5 fruit fly cellular contexts compared by ENCODE assay signal in the genomic region with DNA sequence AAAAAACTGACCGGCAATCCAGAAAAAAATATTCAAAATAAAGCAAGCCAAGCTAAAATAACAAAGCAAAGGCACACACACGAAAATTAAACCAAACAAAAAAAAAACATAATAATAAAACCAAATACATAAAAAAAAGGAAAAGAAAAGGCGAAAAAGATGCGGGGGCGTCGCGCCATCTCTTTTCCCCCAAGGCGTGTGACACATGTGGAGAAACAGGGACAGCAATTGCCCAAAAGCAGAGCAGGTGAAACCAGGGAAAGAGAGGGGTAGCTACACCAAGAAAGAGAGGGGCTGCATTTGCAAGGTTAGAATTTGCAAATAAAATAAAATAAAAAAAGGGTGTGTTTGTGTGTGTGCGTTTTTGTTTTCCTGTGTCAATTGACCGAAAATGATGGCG.
TF ChIP-seq lines count a peak whose summit lies in the region.

No protein-coding gene starts in this region.

- no peak for TF ChIP-seq CTCF in whole organism, embryonic (GFP tag; optimal IDR thresholded peaks at IDR 0.05; lab: Kevin White, UChicago)

TF ChIP-seq in whole organism, 6 proteins besides CTCF, POLR2A, EP300 and RAD21:
- peak; percentile 29 for TF ChIP-seq CG8478 (optimal IDR thresholded peaks at IDR 0.05; lab: Kevin White, UChicago)
- TF ChIP-seq EcR (GFP tag; optimal IDR thresholded peaks at IDR 0.05; lab: Kevin White, UChicago) = no peak

TF ChIP-seq in whole organism, embryonic, 481 proteins besides CTCF, POLR2A, EP300 and RAD21 (continues in another document):
- no peak for TF ChIP-seq CG16815 (GFP tag; optimal IDR thresholded peaks at IDR 0.05; lab: Kevin White, UChicago)
- TF ChIP-seq YL-1 (GFP tag; optimal IDR thresholded peaks at IDR 0.05; lab: Kevin White, UChicago) = no peak
- no peak for TF ChIP-seq CG2202 (tag; optimal IDR thresholded peaks at IDR 0.05; lab: Kevin White, UChicago)
- no peak for TF ChIP-seq trh (GFP tag; optimal IDR thresholded peaks at IDR 0.05; lab: Kevin White, UChicago)
- no peak for TF ChIP-seq CG12744 (GFP tag; optimal IDR thresholded peaks at IDR 0.05; lab: Kevin White, UChicago)
- TF ChIP-seq CG6683 (GFP tag; optimal IDR thresholded peaks at IDR 0.05; lab: Kevin White, UChicago) = no peak
- TF ChIP-seq CG10321 (GFP tag; IDR thresholded peaks at IDR 0.05; lab: Robert Waterston, UW) = peak; percentile 89
- TF ChIP-seq phol (tag; optimal IDR thresholded peaks at IDR 0.05; lab: Kevin White, UChicago) = no peak
- TF ChIP-seq CG32532 (GFP tag; IDR thresholded peaks at IDR 0.05; lab: Robert Waterston, UW) = no peak
- no peak for TF ChIP-seq CG12659 (GFP tag; optimal IDR thresholded peaks at IDR 0.05; lab: Kevin White, UChicago)
- TF ChIP-seq gce (GFP tag; IDR thresholded peaks at IDR 0.05; lab: Robert Waterston, UW) = no peak
- TF ChIP-seq CG5245 (GFP tag; optimal IDR thresholded peaks at IDR 0.05; lab: Kevin White, UChicago) = no peak
- TF ChIP-seq Nf-YC (tag; optimal IDR thresholded peaks at IDR 0.05; lab: Kevin White, UChicago) = peak; percentile 59
- TF ChIP-seq salm (tag; optimal IDR thresholded peaks at IDR 0.05; lab: Kevin White, UChicago) = no peak
- TF ChIP-seq CG14667 (GFP tag; IDR thresholded peaks at IDR 0.05; lab: Robert Waterston, UW) = no peak
- TF ChIP-seq croc (GFP tag; conservative IDR thresholded peaks at IDR 0.05; lab: Robert Waterston, UW) = no peak
- TF ChIP-seq Kr (GFP tag; optimal IDR thresholded peaks at IDR 0.05; lab: Kevin White, UChicago) = no peak
- TF ChIP-seq zen (tag; optimal IDR thresholded peaks at IDR 0.05; lab: Kevin White, UChicago) = no peak
- TF ChIP-seq sens (GFP tag; lab: Kevin White, UChicago) = peak; percentile 23
- peak; percentile 64 for TF ChIP-seq CG1832 (GFP tag; optimal IDR thresholded peaks at IDR 0.05; lab: Kevin White, UChicago)
- no peak for TF ChIP-seq Blimp-1 (GFP tag; optimal IDR thresholded peaks at IDR 0.05; lab: Kevin White, UChicago)
- TF ChIP-seq prd (optimal IDR thresholded peaks at IDR 0.05; lab: Kevin White, UChicago) = no peak
- TF ChIP-seq prd (GFP tag; IDR thresholded peaks at IDR 0.05; lab: Robert Waterston, UW) = no peak

TF ChIP-seq in whole organism, prepupa, 60 proteins besides CTCF, POLR2A, EP300 and RAD21 (continues in another document):
- no peak for TF ChIP-seq Eip93F (GFP tag; optimal IDR thresholded peaks at IDR 0.05; lab: Kevin White, UChicago)
- no peak for TF ChIP-seq Met (GFP tag; optimal IDR thresholded peaks at IDR 0.05; lab: Kevin White, UChicago)
- TF ChIP-seq CG4318 (GFP tag; optimal IDR thresholded peaks at IDR 0.05; lab: Kevin White, UChicago) = no peak
- TF ChIP-seq CG6163 (GFP tag; IDR thresholded peaks at IDR 0.05; lab: Robert Waterston, UW) = peak; percentile 72
- TF ChIP-seq CG10631 (GFP tag; optimal IDR thresholded peaks at IDR 0.05; lab: Kevin White, UChicago) = no peak
- TF ChIP-seq salr (GFP tag; optimal IDR thresholded peaks at IDR 0.05; lab: Kevin White, UChicago) = peak in 1 of 2 experiments; percentile 9
- peak; percentile 12 for TF ChIP-seq Eip78C (GFP tag; lab: Kevin White, UChicago)
- no peak for TF ChIP-seq fkh (GFP tag; optimal IDR thresholded peaks at IDR 0.05; lab: Kevin White, UChicago)
- TF ChIP-seq eg (GFP tag; IDR thresholded peaks at IDR 0.05; lab: Robert Waterston, UW) = peak; percentile 76
- TF ChIP-seq CG1621 (tag; optimal IDR thresholded peaks at IDR 0.05; lab: Kevin White, UChicago) = no peak
- TF ChIP-seq dac (GFP tag; optimal IDR thresholded peaks at IDR 0.05; lab: Kevin White, UChicago) = no peak
- TF ChIP-seq CG6854 (GFP tag; optimal IDR thresholded peaks at IDR 0.05; lab: Kevin White, UChicago) = no peak
- no peak for TF ChIP-seq CG10669 (GFP tag; optimal IDR thresholded peaks at IDR 0.05; lab: Kevin White, UChicago)
- peak; percentile 2 for TF ChIP-seq pdm3 (GFP tag; optimal IDR thresholded peaks at IDR 0.05; lab: Kevin White, UChicago)
- no peak for TF ChIP-seq spab (GFP tag; optimal IDR thresholded peaks at IDR 0.05; lab: Kevin White, UChicago)
- no peak for TF ChIP-seq Ets21C (GFP tag; optimal IDR thresholded peaks at IDR 0.05; lab: Kevin White, UChicago)
- TF ChIP-seq topi (GFP tag; optimal IDR thresholded peaks at IDR 0.05; lab: Kevin White, UChicago) = no peak
- no peak for TF ChIP-seq acj6 (GFP tag; optimal IDR thresholded peaks at IDR 0.05; lab: Kevin White, UChicago)
- TF ChIP-seq CG16779 (tag; optimal IDR thresholded peaks at IDR 0.05; lab: Kevin White, UChicago) = no peak
- no peak for TF ChIP-seq Ets96B (tag; optimal IDR thresholded peaks at IDR 0.05; lab: Kevin White, UChicago)
- TF ChIP-seq CG3919 (GFP tag; optimal IDR thresholded peaks at IDR 0.05; lab: Kevin White, UChicago) = no peak
- no peak for TF ChIP-seq CG8632 (GFP tag; optimal IDR thresholded peaks at IDR 0.05; lab: Kevin White, UChicago)
- no peak for TF ChIP-seq CG31627 (GFP tag; optimal IDR thresholded peaks at IDR 0.05; lab: Kevin White, UChicago)

TF ChIP-seq in whole organism, pupa, 21 proteins besides CTCF, POLR2A, EP300 and RAD21:
- TF ChIP-seq CG32121 (GFP tag; IDR thresholded peaks at IDR 0.05; lab: Robert Waterston, UW) (0 out of 2 replicates have a peak, but pooled peaks have one; percentile 17), CG4496 (GFP tag; IDR thresholded peaks at IDR 0.05; lab: Robert Waterston, UW) (0 out of 3 replicates have a peak, but pooled peaks have one; percentile 43), rn (GFP tag; IDR thresholded peaks at IDR 0.05; lab: Robert Waterston, UW) (0 out of 2 replicates have a peak, but pooled peaks have one; percentile 43), CG14655 (GFP tag; optimal IDR thresholded peaks at IDR 0.05; lab: Kevin White, UChicago) (peak; percentile 5), fd96Ca (GFP tag; IDR thresholded peaks at IDR 0.05; lab: Robert Waterston, UW) (0 out of 3 replicates have a peak, but pooled peaks have one; percentile 26), Snoo (tag; optimal IDR thresholded peaks at IDR 0.05; lab: Kevin White, UChicago) (peak; percentile 34), Pif1A (GFP tag; optimal IDR thresholded peaks at IDR 0.05; lab: Kevin White, UChicago) (no peak), D1 (tag; optimal IDR thresholded peaks at IDR 0.05; lab: Kevin White, UChicago) (no peak), Ets98B (GFP tag; IDR thresholded peaks at IDR 0.05; lab: Robert Waterston, UW) (0 out of 2 replicates have a peak, but pooled peaks have one; percentile 13)

TF ChIP-seq in whole organism, wandering third instar larva, 38 proteins besides CTCF, POLR2A, EP300 and RAD21:
- no peak for TF ChIP-seq Rel (GFP tag; optimal IDR thresholded peaks at IDR 0.05; lab: Kevin White, UChicago)
- no peak for TF ChIP-seq Rel (tag; optimal IDR thresholded peaks at IDR 0.05; lab: Kevin White, UChicago)
- peak; percentile 50 for TF ChIP-seq Sp1 (GFP tag; optimal IDR thresholded peaks at IDR 0.05; lab: Kevin White, UChicago)
- TF ChIP-seq Abd-B (GFP tag; optimal IDR thresholded peaks at IDR 0.05; lab: Kevin White, UChicago) = no peak
- peak; percentile 28 for TF ChIP-seq psq (GFP tag; optimal IDR thresholded peaks at IDR 0.05; lab: Kevin White, UChicago)
- TF ChIP-seq jim (GFP tag; optimal IDR thresholded peaks at IDR 0.05; lab: Kevin White, UChicago) = peak; percentile 13
